Fruit fly (Drosophila melanogaster) whole organism, wandering third instar larva: ENCODE measurements around the gene CG2126.

Experiments used
- Abd-B ChIP-seq: fragments of >200 bp; optimal IDR thresholded peaks from 2 replicates; lab custom pipeline; 2017; ENCODE audit warnings: missing biosample characterization, missing genetic modification characterization
- HLH106 ChIP-seq: fragments of 200-800 bp; optimal IDR thresholded peaks from 3 replicates; lab custom pipeline; 2019; ENCODE audit warnings: missing biosample characterization, mild to moderate bottlenecking, missing genetic modification characterization, moderate library complexity
- Myc ChIP-seq: fragments of >200 bp; optimal IDR thresholded peaks from 2 replicates; lab custom pipeline; 2017
- br ChIP-seq: fragments of 200-800 bp; sonication (Bioruptor generic); optimal IDR thresholded peaks from 2 replicates; lab custom pipeline; 2016; ENCODE audit warnings: missing biosample characterization, missing genetic modification characterization
- brk ChIP-seq: fragments of 200-800 bp; sonication (Bioruptor generic); optimal IDR thresholded peaks from 2 replicates; lab custom pipeline; 2016; ENCODE audit warnings: missing biosample characterization, mild to moderate bottlenecking, missing genetic modification characterization
- ey ChIP-seq: fragments of 200-800 bp; sonication (Bioruptor generic); optimal IDR thresholded peaks from 2 replicates; lab custom pipeline; 2016; ENCODE audit warnings: missing biosample characterization, missing genetic modification characterization
- sv ChIP-seq: fragments of 200-800 bp; sonication (Bioruptor generic); optimal IDR thresholded peaks from 3 replicates; lab custom pipeline; 2016; ENCODE audit warnings: missing biosample characterization, missing genetic modification characterization
- usp ChIP-seq: fragments of >200 bp; optimal IDR thresholded peaks from 2 replicates; lab custom pipeline; 2017; ENCODE audit warnings: missing biosample characterization, missing genetic modification characterization
- woc ChIP-seq: sonication (Bioruptor generic); optimal IDR thresholded peaks from 2 replicates; lab custom pipeline; 2016; ENCODE audit warnings: missing biosample characterization, mild to moderate bottlenecking, missing genetic modification characterization

DNA sequence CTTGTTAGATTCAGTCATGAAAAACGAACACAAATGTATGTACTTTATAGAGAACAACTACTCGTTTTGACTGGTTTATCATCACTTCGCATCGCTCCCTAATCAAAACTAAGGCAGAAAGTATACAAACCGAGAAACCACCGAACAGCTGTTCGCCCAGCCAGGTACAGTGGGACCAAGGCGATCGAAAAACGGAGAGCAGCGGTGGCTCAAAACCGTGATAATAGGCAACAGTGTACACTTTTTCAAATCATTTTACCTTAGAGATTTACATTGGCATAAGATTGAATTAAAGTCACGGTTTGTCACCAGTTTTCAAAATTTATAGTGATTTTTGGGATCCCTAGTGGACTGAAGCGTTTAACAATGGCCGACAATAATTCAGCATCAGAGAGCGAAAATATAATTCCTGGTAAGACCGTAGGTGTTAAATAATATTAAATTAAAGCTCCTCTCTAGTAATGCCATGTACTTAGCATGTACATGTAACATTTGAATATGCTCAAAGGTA is 28.8 kb upstream of the CG2126 start, which contains the start of the genes CG42233 and CG1971:
- TF ChIP-seq Abd-B = no peak
- TF ChIP-seq ey (GFP tag; lab: Kevin White, UChicago) = no peak
- no peak for TF ChIP-seq sv (GFP tag; lab: Kevin White, UChicago)
- TF ChIP-seq HLH106 (tag; lab: Kevin White, UChicago) = no peak
- TF ChIP-seq Myc (lab: Kevin White, UChicago) = no peak
- peak; percentile 18 for TF ChIP-seq woc (GFP tag; lab: Kevin White, UChicago)
- no peak for TF ChIP-seq usp
- TF ChIP-seq br (GFP tag; lab: Kevin White, UChicago) = no peak
- no peak for TF ChIP-seq brk (GFP tag; lab: Kevin White, UChicago)
